Fruit fly (Drosophila melanogaster) Kc167 (cell line): ENCODE data around the gene AANATL7.

ENCODE experiments used
- h ChIP-seq: fragments of >200 bp; optimal IDR thresholded peaks from 3 replicates; lab custom pipeline; 2018; ENCODE audit warnings: missing external identifiers
- insv ChIP-seq: fragments of >200 bp; optimal IDR thresholded peaks from 3 replicates; lab custom pipeline; 2018; ENCODE audit warnings: missing external identifiers
- psq ChIP-seq: fragments of >200 bp; optimal IDR thresholded peaks from 2 replicates; lab custom pipeline; 2017; ENCODE audit warnings: missing external identifiers
- ttk ChIP-seq: sonication (Bioruptor generic); optimal IDR thresholded peaks from 2 replicates; lab custom pipeline; 2017; ENCODE audit warnings: missing external identifiers

DNA sequence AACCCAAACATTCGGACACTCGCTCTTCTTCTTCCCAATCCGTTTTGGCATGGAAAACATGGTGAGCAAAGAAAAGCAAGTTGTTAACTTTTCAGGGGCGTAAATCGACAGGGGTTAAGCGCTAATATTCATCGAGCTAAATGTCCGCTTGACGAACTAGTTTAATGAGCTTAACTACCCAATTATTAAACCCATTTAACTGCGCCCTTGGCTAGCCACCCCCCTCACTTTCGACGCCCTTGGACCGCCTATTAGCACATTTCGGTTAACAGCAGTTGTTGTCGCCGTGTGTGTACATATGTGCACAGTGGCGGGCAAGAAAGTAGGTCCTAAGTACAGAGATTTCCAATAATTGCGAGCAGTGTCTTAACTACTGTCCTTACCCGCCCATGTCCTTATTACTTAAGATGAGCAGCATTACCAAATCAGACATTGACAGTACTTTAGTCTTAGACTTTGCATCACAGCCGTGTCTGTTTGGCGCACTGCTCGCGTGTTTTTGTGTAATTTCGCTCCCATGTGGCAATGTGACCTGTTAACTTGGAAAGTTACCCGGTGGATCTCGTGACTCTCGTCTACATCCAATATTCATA, 8.8 kb downstream of the AANATL7 start:
- TF ChIP-seq psq (lab: Kevin White, UChicago) (no peak), insv (lab: Kevin White, UChicago) (no peak), ttk (no peak), h (lab: Kevin White, UChicago) (no peak)
